Fruit fly (Drosophila melanogaster) whole organism, embryonic: ENCODE data around the gene sqh.

ENCODE experiments used
- ATbp ChIP-seq: fragments of 200-800 bp; sonication (Bioruptor generic); optimal IDR thresholded peaks from 2 replicates; lab custom pipeline; 2017; ENCODE audit warnings: missing biosample characterization, mild to moderate bottlenecking, missing genetic modification characterization, missing genetic modification reagents
- Ada2b ChIP-seq: fragments of 200-800 bp; sonication (Bioruptor generic); IDR thresholded peaks from 2 replicates; pipeline ENCODE4 v1.3.6; 2022; ENCODE audit warnings: missing biosample characterization, missing genetic modification characterization
- BEAF-32 ChIP-seq: fragments of 200-800 bp; sonication (Bioruptor generic); optimal IDR thresholded peaks from 3 replicates; lab custom pipeline; 2017; ENCODE audit warnings: missing biosample characterization, missing genetic modification characterization, mild to moderate bottlenecking, moderate library complexity, missing genetic modification reagents
- CG1024 ChIP-seq: fragments of 200-800 bp; sonication (Bioruptor generic); IDR thresholded peaks from 2 replicates; pipeline ENCODE4 v1.3.6; 2022; ENCODE audit warnings: missing biosample characterization, missing genetic modification characterization
- CG10462 ChIP-seq: fragments of 200-800 bp; sonication (Bioruptor generic); optimal IDR thresholded peaks from 2 replicates; lab custom pipeline; 2016; ENCODE audit warnings: missing biosample characterization, missing genetic modification characterization
- CG10565 ChIP-seq: fragments of 200-800 bp; sonication (Bioruptor generic); optimal IDR thresholded peaks from 3 replicates; lab custom pipeline; 2016; ENCODE audit warnings: missing biosample characterization, mild to moderate bottlenecking, missing genetic modification characterization
- CG12769 ChIP-seq: fragments of 200-800 bp; sonication (Bioruptor generic); optimal IDR thresholded peaks from 2 replicates; lab custom pipeline; 2019; ENCODE audit warnings: missing biosample characterization, mild to moderate bottlenecking, missing genetic modification characterization, moderate library complexity
- CG13624 ChIP-seq: fragments of 200-800 bp; sonication (Bioruptor generic); optimal IDR thresholded peaks from 2 replicates; lab custom pipeline; 2016; ENCODE audit warnings: missing biosample characterization, missing genetic modification characterization
- CG18599 ChIP-seq: fragments of 200-800 bp; sonication (Bioruptor generic); optimal IDR thresholded peaks from 3 replicates; lab custom pipeline; 2017; ENCODE audit warnings: missing biosample characterization, missing genetic modification characterization, mild to moderate bottlenecking, moderate library complexity, missing genetic modification reagents
- CG2889 ChIP-seq: fragments of 200-800 bp; sonication (Bioruptor generic); IDR thresholded peaks from 3 replicates; pipeline ENCODE4 v1.3.6; 2022; ENCODE audit warnings: missing biosample characterization, missing genetic modification characterization
- CG4360 ChIP-seq: fragments of 200-800 bp; sonication (Bioruptor generic); IDR thresholded peaks from 2 replicates; pipeline ENCODE4 v1.3.6; 2022; ENCODE audit warnings: missing biosample characterization, missing genetic modification characterization
- CG7786 ChIP-seq: fragments of 200-800 bp; sonication (Bioruptor generic); optimal IDR thresholded peaks from 2 replicates; lab custom pipeline; 2016; ENCODE audit warnings: missing biosample characterization, missing genetic modification characterization
- CG9215 ChIP-seq: fragments of 200-800 bp; sonication (Bioruptor generic); IDR thresholded peaks from 2 replicates; pipeline ENCODE4 v1.3.6; 2022; ENCODE audit warnings: missing biosample characterization, missing genetic modification characterization
- CG9437 ChIP-seq: fragments of 200-800 bp; sonication (Bioruptor generic); optimal IDR thresholded peaks from 2 replicates; lab custom pipeline; 2018; ENCODE audit warnings: missing biosample characterization, mild to moderate bottlenecking, missing genetic modification characterization
- CG9727 ChIP-seq: fragments of 200-800 bp; sonication (Bioruptor generic); optimal IDR thresholded peaks from 3 replicates; lab custom pipeline; 2017; ENCODE audit warnings: missing biosample characterization, mild to moderate bottlenecking, missing genetic modification characterization
- Dip3 ChIP-seq: fragments of 200-800 bp; sonication (Bioruptor generic); optimal IDR thresholded peaks from 3 replicates; lab custom pipeline; 2016; ENCODE audit warnings: missing biosample characterization, missing genetic modification characterization
- Dp ChIP-seq: fragments of 200-800 bp; sonication (Bioruptor generic); optimal IDR thresholded peaks from 2 replicates; lab custom pipeline; 2018; ENCODE audit warnings: missing biosample characterization, mild to moderate bottlenecking, missing genetic modification characterization, moderate library complexity
- Eip74EF ChIP-seq, 2 experiments: fragments of 200-800 bp in 1 of 2; fragments of >200 bp in 1 of 2; sonication (Bioruptor generic) in 1 of 2; optimal IDR thresholded peaks; 2 replicates each; lab custom pipeline; 2017 to 2019; ENCODE audit warnings: missing biosample characterization in 2 of 2, missing genetic modification characterization in 2 of 2, mild to moderate bottlenecking in 1 of 2, moderate library complexity in 1 of 2
- Ets97D ChIP-seq: fragments of 200-800 bp; sonication (Bioruptor generic); optimal IDR thresholded peaks from 3 replicates; lab custom pipeline; 2016; ENCODE audit warnings: missing biosample characterization, missing genetic modification characterization
- Fer3 ChIP-seq: fragments of 200-800 bp; sonication (Bioruptor generic); optimal IDR thresholded peaks from 2 replicates; lab custom pipeline; 2018; ENCODE audit warnings: missing biosample characterization, mild to moderate bottlenecking, missing genetic modification characterization, moderate library complexity
- GATAe ChIP-seq: fragments of 200-800 bp; sonication (Bioruptor generic); conservative IDR thresholded peaks from 2 replicates; pipeline ENCODE4 v1.3.6; 2022; ENCODE audit warnings: missing biosample characterization, missing genetic modification characterization
- Gsc ChIP-seq: fragments of 200-800 bp; sonication (Bioruptor generic); IDR thresholded peaks from 2 replicates; pipeline ENCODE4 v1.3.6; 2022; ENCODE audit warnings: missing biosample characterization, missing genetic modification characterization
- HLHmδ ChIP-seq: fragments of 200-800 bp; sonication (Bioruptor generic); optimal IDR thresholded peaks from 2 replicates; lab custom pipeline; 2018; ENCODE audit warnings: missing biosample characterization, mild to moderate bottlenecking, missing genetic modification characterization, moderate library complexity
- Lhr ChIP-seq: fragments of 200-800 bp; sonication (Bioruptor generic); optimal IDR thresholded peaks from 3 replicates; lab custom pipeline; 2017; ENCODE audit warnings: mild to moderate bottlenecking, missing biosample characterization, missing genetic modification reagents, missing genetic modification characterization
- Meics ChIP-seq: fragments of 200-800 bp; sonication (Bioruptor generic); optimal IDR thresholded peaks from 2 replicates; lab custom pipeline; 2017; ENCODE audit warnings: missing biosample characterization, mild to moderate bottlenecking, missing genetic modification characterization
- Myb ChIP-seq: fragments of 200-800 bp; sonication (Bioruptor generic); optimal IDR thresholded peaks from 2 replicates; lab custom pipeline; 2016; ENCODE audit warnings: missing biosample characterization, missing genetic modification characterization
- NC2β ChIP-seq: fragments of 200-800 bp; sonication (Bioruptor generic); optimal IDR thresholded peaks from 2 replicates; lab custom pipeline; 2016; ENCODE audit warnings: missing biosample characterization, missing genetic modification characterization
- Nf-YA ChIP-seq: fragments of 200-800 bp; sonication (Bioruptor generic); IDR thresholded peaks from 2 replicates; pipeline ENCODE4 v1.3.6; 2022; ENCODE audit warnings: missing biosample characterization, missing genetic modification characterization
- Pdp1 ChIP-seq, 2 experiments: fragments of 200-800 bp; sonication (Bioruptor generic); optimal IDR thresholded peaks; 3 replicates each; lab custom pipeline; 2016; ENCODE audit warnings: missing biosample characterization in 2 of 2, missing genetic modification characterization in 2 of 2, mild to moderate bottlenecking in 1 of 2, moderate library complexity in 1 of 2
- Trl ChIP-seq, 3 experiments: fragments of >200 bp in 2 of 3; fragments of 200-800 bp in 1 of 3; sonication (Bioruptor generic) in 1 of 3; optimal IDR thresholded peaks; 2 replicates in 1 of 3; 3 replicates in 2 of 3; lab custom pipeline; 2016 to 2017; ENCODE audit warnings: missing biosample characterization in 1 of 3, missing genetic modification characterization in 1 of 3
- Xbp1 ChIP-seq: fragments of 200-800 bp; sonication (Bioruptor generic); optimal IDR thresholded peaks from 3 replicates; lab custom pipeline; 2016; ENCODE audit warnings: missing biosample characterization, mild to moderate bottlenecking, missing genetic modification characterization
- az2 ChIP-seq: fragments of 200-800 bp; sonication (Bioruptor generic); optimal IDR thresholded peaks from 3 replicates; lab custom pipeline; 2016; ENCODE audit warnings: missing biosample characterization, missing genetic modification characterization
- crc ChIP-seq: fragments of 200-800 bp; sonication (Bioruptor generic); optimal IDR thresholded peaks from 2 replicates; lab custom pipeline; 2016; ENCODE audit warnings: missing biosample characterization, missing genetic modification characterization
- croc ChIP-seq: fragments of 200-800 bp; sonication (Bioruptor generic); conservative IDR thresholded peaks from 3 replicates; pipeline ENCODE4 v1.3.6; 2022; ENCODE audit warnings: missing biosample characterization, missing genetic modification characterization
- cwo ChIP-seq: fragments of 200-800 bp; sonication (Bioruptor generic); optimal IDR thresholded peaks from 3 replicates; lab custom pipeline; 2017; ENCODE audit warnings: missing biosample characterization, missing genetic modification characterization, mild to moderate bottlenecking, moderate library complexity, missing genetic modification reagents
- gcm ChIP-seq: fragments of 200-800 bp; sonication (Bioruptor generic); optimal IDR thresholded peaks from 2 replicates; lab custom pipeline; 2019; ENCODE audit warnings: missing biosample characterization, mild to moderate bottlenecking, missing genetic modification characterization, moderate library complexity
- ham ChIP-seq: fragments of 200-800 bp; sonication (Bioruptor generic); IDR thresholded peaks from 2 replicates; pipeline ENCODE4 v1.3.6; 2022; ENCODE audit warnings: missing biosample characterization, missing genetic modification characterization
- kah ChIP-seq: fragments of 200-800 bp; sonication (Bioruptor generic); optimal IDR thresholded peaks from 2 replicates; lab custom pipeline; 2018; ENCODE audit warnings: missing biosample characterization, mild to moderate bottlenecking, missing genetic modification characterization
- odd ChIP-seq: fragments of 200-800 bp; sonication (Bioruptor generic); optimal IDR thresholded peaks from 2 replicates; lab custom pipeline; 2017; ENCODE audit warnings: missing biosample characterization, mild to moderate bottlenecking, missing genetic modification characterization
- peb ChIP-seq: fragments of 200-800 bp; sonication (Bioruptor generic); IDR thresholded peaks from 2 replicates; pipeline ENCODE4 v1.3.6; 2022; ENCODE audit warnings: missing biosample characterization, missing genetic modification characterization
- salm ChIP-seq: fragments of 200-800 bp; sonication (Bioruptor generic); optimal IDR thresholded peaks from 2 replicates; lab custom pipeline; 2018; ENCODE audit warnings: missing biosample characterization, mild to moderate bottlenecking, missing genetic modification characterization
- sc ChIP-seq, 3 experiments: fragments of >200 bp in 2 of 3; fragments of 200-800 bp in 1 of 3; sonication (Bioruptor generic) in 1 of 3; optimal IDR thresholded peaks; 2 replicates in 2 of 3; 3 replicates in 1 of 3; lab custom pipeline; 2017; ENCODE audit warnings: mild to moderate bottlenecking in 1 of 3, missing biosample characterization in 1 of 3, missing genetic modification characterization in 1 of 3, missing genetic modification reagents in 1 of 3
- schlank ChIP-seq: fragments of 200-800 bp; sonication (Bioruptor generic); optimal IDR thresholded peaks from 2 replicates; lab custom pipeline; 2018; ENCODE audit warnings: missing biosample characterization, mild to moderate bottlenecking, missing genetic modification characterization
- sens ChIP-seq: fragments of 200-800 bp; sonication (Bioruptor generic); peaks from one replicate; lab custom pipeline; 2016; ENCODE audit warnings: missing biosample characterization, missing genetic modification characterization
- so ChIP-seq: fragments of 200-800 bp; sonication (Bioruptor generic); IDR thresholded peaks from 3 replicates; pipeline ENCODE4 v1.3.6; 2022; ENCODE audit warnings: missing biosample characterization, missing genetic modification characterization
- sug ChIP-seq: fragments of 200-800 bp; optimal IDR thresholded peaks from 2 replicates; lab custom pipeline; 2019; ENCODE audit warnings: missing biosample characterization, mild to moderate bottlenecking, missing genetic modification characterization, moderate library complexity
- unpg ChIP-seq: fragments of 200-800 bp; sonication (Bioruptor generic); optimal IDR thresholded peaks from 3 replicates; lab custom pipeline; 2018; ENCODE audit warnings: missing biosample characterization, mild to moderate bottlenecking, missing genetic modification characterization, moderate library complexity
- usp ChIP-seq: fragments of >200 bp; optimal IDR thresholded peaks from 2 replicates; lab custom pipeline; 2017; ENCODE audit warnings: missing biosample characterization, missing genetic modification characterization
- zen2 ChIP-seq: fragments of 200-800 bp; sonication (Bioruptor generic); IDR thresholded peaks from 3 replicates; pipeline ENCODE4 v1.3.6; 2022; ENCODE audit warnings: missing biosample characterization, missing genetic modification characterization; ENCODE audit not compliant: partially characterized antibody

Gene sqh

dm6 chrX:6267187-6267711 is 42.3 kb upstream of the sqh start, which contains the start of gene schlank (continued):
- TF ChIP-seq Trl (optimal IDR thresholded peaks at IDR 0.05; lab: Kevin White, UChicago) (no peak), Trl (GFP tag; optimal IDR thresholded peaks at IDR 0.05; lab: Kevin White, UChicago) (peak; percentile 51), CG10565 (no peak), CG9727 (GFP tag; lab: Kevin White, UChicago) (peak; percentile 55), Ada2b (GFP tag; lab: Robert Waterston, UW) (peak; percentile 56), Lhr (GFP tag; lab: Kevin White, UChicago) (peak; percentile 71), az2 (peak; percentile 55), usp (no peak), sens (GFP tag; lab: Kevin White, UChicago) (peak; percentile 80), croc (peak; percentile 28; the same call in 1 of the 3 replicates), odd (GFP tag; lab: Kevin White, UChicago) (no peak), peb (GFP tag; lab: Robert Waterston, UW) (0 out of 2 replicates have a peak, but pooled peaks have one; percentile 29), sug (peak; percentile 36), so (GFP tag; lab: Robert Waterston, UW) (0 out of 3 replicates have a peak, but pooled peaks have one; percentile 2), CG9215 (GFP tag; lab: Robert Waterston, UW) (peak; percentile 48; the same call in 1 of the 2 replicates), CG13624 (GFP tag; lab: Kevin White, UChicago) (peak; percentile 54), ham (GFP tag; lab: Robert Waterston, UW) (no peak), Eip74EF (GFP tag; optimal IDR thresholded peaks at IDR 0.05; lab: Kevin White, UChicago) (no peak), GATAe (no peak), schlank (tag; lab: Kevin White, UChicago) (peak; percentile 64), CG18599 (GFP tag; lab: Kevin White, UChicago) (peak; percentile 6), CG9437 (GFP tag; lab: Kevin White, UChicago) (peak; percentile 13), CG4360 (GFP tag; lab: Robert Waterston, UW) (no peak), cwo (GFP tag; lab: Kevin White, UChicago) (no peak), crc (GFP tag; lab: Kevin White, UChicago) (no peak), CG1024 (GFP tag; lab: Robert Waterston, UW) (peak; percentile 43; the same call in 1 of the 2 replicates), CG2889 (GFP tag; lab: Robert Waterston, UW) (0 out of 3 replicates have a peak, but pooled peaks have one; percentile 13), gcm (GFP tag; lab: Kevin White, UChicago) (no peak), kah (GFP tag; lab: Kevin White, UChicago) (no peak), NC2β (GFP tag; lab: Kevin White, UChicago) (peak; percentile 60), zen2 (GFP tag; lab: Robert Waterston, UW) (no peak), Ets97D (GFP tag; lab: Kevin White, UChicago) (peak; percentile 36), BEAF-32 (GFP tag; lab: Kevin White, UChicago) (peak; percentile 33), Myb (GFP tag; lab: Kevin White, UChicago) (peak; percentile 44), CG7786 (GFP tag; lab: Kevin White, UChicago) (peak; percentile 64), salm (tag; lab: Kevin White, UChicago) (no peak), Dip3 (peak; percentile 89), Fer3 (tag; lab: Kevin White, UChicago) (peak; percentile 52), Gsc (GFP tag; lab: Robert Waterston, UW) (no peak), HLHmδ (no peak), ATbp (GFP tag; lab: Kevin White, UChicago) (no peak), Pdp1 (GFP tag; optimal IDR thresholded peaks at IDR 0.05; lab: Kevin White, UChicago) (peak; percentile 5 to 64), CG10462 (GFP tag; lab: Kevin White, UChicago) (peak; percentile 26), unpg (GFP tag; lab: Kevin White, UChicago) (peak; percentile 44), Dp (GFP tag; lab: Kevin White, UChicago) (peak; percentile 30), sc (optimal IDR thresholded peaks at IDR 0.05; lab: Kevin White, UChicago) (no peak), sc (GFP tag; optimal IDR thresholded peaks at IDR 0.05; lab: Kevin White, UChicago) (no peak), CG12769 (tag; lab: Kevin White, UChicago) (peak; percentile 59), Nf-YA (GFP tag; lab: Robert Waterston, UW) (no peak), Xbp1 (GFP tag; lab: Kevin White, UChicago) (peak; percentile 64), Meics (GFP tag; lab: Kevin White, UChicago) (peak; percentile 18)
